Worm (Caenorhabditis elegans) whole organism, early embryonic: ENCODE measurements around the gene hlh-12.

ENCODE experiments used
- B0310.2 ChIP-seq: sonication (generic microtip); optimal IDR thresholded peaks from 2 replicates; lab custom pipeline; 2016; ENCODE audit warnings: mild to moderate bottlenecking, missing genetic modification characterization, missing compliant biosample characterization
- F13C5.2 ChIP-seq: sonication (generic microtip); optimal IDR thresholded peaks from 2 replicates; lab custom pipeline; 2017; ENCODE audit warnings: mild to moderate bottlenecking, missing genetic modification characterization, inconsistent platforms, missing compliant biosample characterization
- ama-1 ChIP-seq: fragments of 150-350 bp; optimal IDR thresholded peaks from 2 replicates; lab custom pipeline; 2014
- ceh-13 ChIP-seq: fragments of 200-800 bp; sonication (Bioruptor generic); optimal IDR thresholded peaks from 2 replicates; lab custom pipeline; 2018; ENCODE audit warnings: mild to moderate bottlenecking, missing genetic modification characterization, missing compliant biosample characterization
- ceh-36 ChIP-seq: sonication (generic microtip); optimal IDR thresholded peaks from 2 replicates; lab custom pipeline; 2016; ENCODE audit warnings: missing genetic modification characterization, inconsistent platforms, missing compliant biosample characterization
- pes-1 ChIP-seq: fragments of 200-800 bp; sonication (Bioruptor generic); IDR thresholded peaks from 2 replicates; pipeline ENCODE4 v1.3.6; 2022; ENCODE audit warnings: missing genetic modification reagents, missing genetic modification characterization, missing compliant biosample characterization
- sea-1 ChIP-seq: fragments of 200-800 bp; sonication (Bioruptor generic); conservative IDR thresholded peaks from 2 replicates; pipeline ENCODE4 v1.3.6; 2022; ENCODE audit warnings: missing genetic modification characterization, missing compliant biosample characterization

ce11 chrIV:8461177-8461576, 18.1 kb downstream of the hlh-12 start:
- TF ChIP-seq ama-1 (lab: Kevin White, UChicago) (no peak), F13C5.2 (tag; lab: Kevin White, UChicago) (no peak), sea-1 (GFP tag; lab: Robert Waterston, UW) (no peak), ceh-36 (tag; lab: Kevin White, UChicago) (no peak), B0310.2 (tag; lab: Kevin White, UChicago) (no peak), ceh-13 (GFP tag; lab: Kevin White, UChicago) (no peak), pes-1 (GFP tag; lab: Robert Waterston, UW) (no peak)
